Fruit fly (Drosophila melanogaster) whole organism, wandering third instar larva: ENCODE data around the gene Hsp60C.

Experiments used
- Abd-B ChIP-seq: fragments of >200 bp; optimal IDR thresholded peaks from 2 replicates; lab custom pipeline; 2017; ENCODE audit warnings: missing biosample characterization, missing genetic modification characterization
- CG32264 ChIP-seq: fragments of 200-800 bp; sonication (Bioruptor generic); optimal IDR thresholded peaks from 2 replicates; lab custom pipeline; 2016; ENCODE audit warnings: missing biosample characterization, missing genetic modification characterization
- CG9705 ChIP-seq: fragments of 200-800 bp; sonication (Bioruptor generic); optimal IDR thresholded peaks from 2 replicates; lab custom pipeline; 2018; ENCODE audit warnings: missing biosample characterization, mild to moderate bottlenecking, missing genetic modification characterization
- Dfd ChIP-seq: fragments of >200 bp; optimal IDR thresholded peaks from 2 replicates; lab custom pipeline; 2017; ENCODE audit warnings: missing biosample characterization, missing genetic modification characterization
- Dif ChIP-seq: fragments of 200-275, 200-300 bp; sonication (Bioruptor generic); optimal IDR thresholded peaks from 2 replicates; lab custom pipeline; 2018; ENCODE audit warnings: missing biosample characterization, missing genetic modification characterization; ENCODE audit not compliant: partially characterized antibody
- GATAd ChIP-seq: sonication (Bioruptor generic); optimal IDR thresholded peaks from 2 replicates; lab custom pipeline; 2016; ENCODE audit warnings: missing biosample characterization, missing genetic modification characterization
- HLH106 ChIP-seq: fragments of 200-800 bp; optimal IDR thresholded peaks from 3 replicates; lab custom pipeline; 2019; ENCODE audit warnings: missing biosample characterization, mild to moderate bottlenecking, missing genetic modification characterization, moderate library complexity
- Hr78 ChIP-seq: fragments of >200 bp; optimal IDR thresholded peaks from 2 replicates; lab custom pipeline; 2017; ENCODE audit warnings: missing biosample characterization, missing genetic modification characterization
- Hr83 ChIP-seq: fragments of 200-300 bp; sonication (Bioruptor generic); optimal IDR thresholded peaks from 2 replicates; lab custom pipeline; 2016; ENCODE audit warnings: missing biosample characterization, mild to moderate bottlenecking, missing genetic modification characterization, moderate library complexity; ENCODE audit not compliant: poor library complexity, severe bottlenecking
- Jra ChIP-seq: sonication (Bioruptor generic); optimal IDR thresholded peaks from 2 replicates; lab custom pipeline; 2016; ENCODE audit warnings: missing biosample characterization, missing genetic modification characterization
- Mio ChIP-seq: sonication (Bioruptor generic); optimal IDR thresholded peaks from 2 replicates; lab custom pipeline; 2016; ENCODE audit warnings: missing biosample characterization, missing genetic modification characterization
- Myc ChIP-seq: fragments of >200 bp; optimal IDR thresholded peaks from 2 replicates; lab custom pipeline; 2017
- OdsH ChIP-seq: fragments of 200-800 bp; sonication (Bioruptor generic); optimal IDR thresholded peaks from 2 replicates; lab custom pipeline; 2016; ENCODE audit warnings: missing biosample characterization, mild to moderate bottlenecking, missing genetic modification characterization
- Sp1 ChIP-seq: fragments of 200-800 bp; sonication (Bioruptor generic); optimal IDR thresholded peaks from 3 replicates; lab custom pipeline; 2019; ENCODE audit warnings: missing biosample characterization, mild to moderate bottlenecking, missing genetic modification characterization, moderate library complexity
- Vsx2 ChIP-seq: fragments of 200-300, 225-300 bp; sonication (Bioruptor generic); optimal IDR thresholded peaks from 2 replicates; lab custom pipeline; 2018; ENCODE audit warnings: missing biosample characterization, missing genetic modification characterization; ENCODE audit not compliant: partially characterized antibody
- br ChIP-seq: fragments of 200-800 bp; sonication (Bioruptor generic); optimal IDR thresholded peaks from 2 replicates; lab custom pipeline; 2016; ENCODE audit warnings: missing biosample characterization, missing genetic modification characterization
- brk ChIP-seq: fragments of 200-800 bp; sonication (Bioruptor generic); optimal IDR thresholded peaks from 2 replicates; lab custom pipeline; 2016; ENCODE audit warnings: missing biosample characterization, mild to moderate bottlenecking, missing genetic modification characterization
- foxo ChIP-seq, 2 experiments: fragments of 200-800 bp; sonication (Bioruptor generic); optimal IDR thresholded peaks; 2 replicates in 1 of 2; 3 replicates in 1 of 2; lab custom pipeline; 2016 to 2017; ENCODE audit warnings: missing biosample characterization in 2 of 2, missing genetic modification characterization in 2 of 2
- h ChIP-seq: fragments of 200-800 bp; sonication (Bioruptor generic); optimal IDR thresholded peaks from 3 replicates; lab custom pipeline; 2016; ENCODE audit warnings: missing biosample characterization, mild to moderate bottlenecking, missing genetic modification characterization
- psq ChIP-seq: fragments of 200-800 bp; sonication (Bioruptor generic); optimal IDR thresholded peaks from 3 replicates; lab custom pipeline; 2017; ENCODE audit warnings: missing biosample characterization, mild to moderate bottlenecking, missing genetic modification characterization, moderate library complexity
- rgr ChIP-seq: fragments of 200-800 bp; sonication (Bioruptor generic); optimal IDR thresholded peaks from 3 replicates; lab custom pipeline; 2016; ENCODE audit warnings: missing biosample characterization, mild to moderate bottlenecking, missing genetic modification characterization
- sv ChIP-seq: fragments of 200-800 bp; sonication (Bioruptor generic); optimal IDR thresholded peaks from 3 replicates; lab custom pipeline; 2016; ENCODE audit warnings: missing biosample characterization, missing genetic modification characterization
- woc ChIP-seq: sonication (Bioruptor generic); optimal IDR thresholded peaks from 2 replicates; lab custom pipeline; 2016; ENCODE audit warnings: missing biosample characterization, mild to moderate bottlenecking, missing genetic modification characterization

Gene Hsp60C

dm6 chr2L:5706074-5706473 is 43.4 kb downstream of the Hsp60C start, which contains the start of gene CG7236:
TSS of gene CG7236 (plus strand) at chr2L:5706374.
- no peak for TF ChIP-seq h (GFP tag; lab: Kevin White, UChicago)
- TF ChIP-seq HLH106 (tag; lab: Kevin White, UChicago): no peak
- no peak for TF ChIP-seq Jra (GFP tag; lab: Kevin White, UChicago)
- TF ChIP-seq rgr (GFP tag; lab: Kevin White, UChicago): no peak
- no peak for TF ChIP-seq foxo (GFP tag; optimal IDR thresholded peaks at IDR 0.05; lab: Kevin White, UChicago)
- no peak for TF ChIP-seq CG32264 (GFP tag; lab: Kevin White, UChicago)
- no peak for TF ChIP-seq sv (GFP tag; lab: Kevin White, UChicago)
- TF ChIP-seq Vsx2 (GFP tag; lab: Kevin White, UChicago): no peak
- TF ChIP-seq Dfd (GFP tag; lab: Kevin White, UChicago): no peak
- TF ChIP-seq Myc: no peak
- TF ChIP-seq CG9705 (GFP tag; lab: Kevin White, UChicago): no peak
- no peak for TF ChIP-seq Sp1
- TF ChIP-seq, all 38 proteins: peak for 0

- TF ChIP-seq h (GFP tag; lab: Kevin White, UChicago) (no peak), GATAd (GFP tag; lab: Kevin White, UChicago) (no peak), brk (no peak), Hr83 (no peak), woc (GFP tag; lab: Kevin White, UChicago) (no peak), Abd-B (GFP tag; lab: Kevin White, UChicago) (no peak), Dfd (GFP tag; lab: Kevin White, UChicago) (no peak), Mio (GFP tag; lab: Kevin White, UChicago) (no peak), Hr78 (GFP tag; lab: Kevin White, UChicago) (no peak), psq (GFP tag; lab: Kevin White, UChicago) (no peak), rgr (GFP tag; lab: Kevin White, UChicago) (no peak), Dif (no peak), br (GFP tag; lab: Kevin White, UChicago) (no peak), OdsH (GFP tag; lab: Kevin White, UChicago) (no peak)
Measured at dm6 chr2L:5716580-5716979, 53.9 kb downstream of the Hsp60C start, which contains the start of the genes CG14007 and CG34011. TSS of gene CG14007 (minus strand) at chr2L:5716680. TSS of gene CG34011 (plus strand) at chr2L:5716701.
